Fruit fly (Drosophila melanogaster) whole organism, embryonic: ENCODE data around the gene obst-G.

ENCODE experiments used
- CG10543 ChIP-seq: fragments of 200-800 bp; sonication (Bioruptor generic); optimal IDR thresholded peaks from 3 replicates; lab custom pipeline; 2017; ENCODE audit warnings: missing biosample characterization, mild to moderate bottlenecking, missing genetic modification characterization, moderate library complexity
- CG10565 ChIP-seq: fragments of 200-800 bp; sonication (Bioruptor generic); optimal IDR thresholded peaks from 3 replicates; lab custom pipeline; 2016; ENCODE audit warnings: missing biosample characterization, mild to moderate bottlenecking, missing genetic modification characterization
- CG11247 ChIP-seq: fragments of 200-800 bp; sonication (Bioruptor generic); IDR thresholded peaks from 2 replicates; pipeline ENCODE4 v1.3.6; 2022; ENCODE audit warnings: missing biosample characterization, missing genetic modification characterization
- CG12219 ChIP-seq: fragments of 200-800 bp; sonication (Bioruptor generic); optimal IDR thresholded peaks from 3 replicates; lab custom pipeline; 2018; ENCODE audit warnings: missing biosample characterization, mild to moderate bottlenecking, missing genetic modification characterization
- CG12769 ChIP-seq: fragments of 200-800 bp; sonication (Bioruptor generic); optimal IDR thresholded peaks from 2 replicates; lab custom pipeline; 2019; ENCODE audit warnings: missing biosample characterization, mild to moderate bottlenecking, missing genetic modification characterization, moderate library complexity
- CG14441 ChIP-seq: fragments of 200-800 bp; sonication (Bioruptor generic); IDR thresholded peaks from 2 replicates; pipeline ENCODE4 v1.3.6; 2022; ENCODE audit warnings: missing biosample characterization, missing genetic modification characterization
- CG14860 ChIP-seq: fragments of 200-800 bp; sonication (Bioruptor generic); IDR thresholded peaks from 3 replicates; pipeline ENCODE4 v1.3.6; 2022; ENCODE audit warnings: missing biosample characterization, missing genetic modification characterization; ENCODE audit not compliant: partially characterized antibody
- CG14965 ChIP-seq: fragments of 200-800 bp; sonication (Bioruptor generic); optimal IDR thresholded peaks from 2 replicates; lab custom pipeline; 2016; ENCODE audit warnings: missing biosample characterization, missing genetic modification characterization, borderline replicate concordance
- CG15479 ChIP-seq: fragments of 200-800 bp; sonication (Bioruptor generic); optimal IDR thresholded peaks from 3 replicates; lab custom pipeline; 2019; ENCODE audit warnings: missing biosample characterization, mild to moderate bottlenecking, missing genetic modification characterization, moderate library complexity
- CG1602 ChIP-seq: fragments of 200-800 bp; sonication (Bioruptor generic); optimal IDR thresholded peaks from 3 replicates; lab custom pipeline; 2016; ENCODE audit warnings: missing biosample characterization, missing genetic modification characterization
- CG16779 ChIP-seq: fragments of 200-800 bp; sonication (Bioruptor generic); IDR thresholded peaks from 2 replicates; pipeline ENCODE4 v1.3.6; 2022; ENCODE audit warnings: missing biosample characterization, missing genetic modification characterization
- CG17186 ChIP-seq: fragments of 200-800 bp; sonication (Bioruptor generic); optimal IDR thresholded peaks from 3 replicates; lab custom pipeline; 2017; ENCODE audit warnings: missing biosample characterization, missing genetic modification reagents, missing genetic modification characterization
- CG18599 ChIP-seq: fragments of 200-800 bp; sonication (Bioruptor generic); optimal IDR thresholded peaks from 3 replicates; lab custom pipeline; 2017; ENCODE audit warnings: missing biosample characterization, missing genetic modification characterization, mild to moderate bottlenecking, moderate library complexity, missing genetic modification reagents
- CG2202 ChIP-seq: fragments of 200-800 bp; sonication (Bioruptor generic); optimal IDR thresholded peaks from 2 replicates; lab custom pipeline; 2018; ENCODE audit warnings: missing biosample characterization, mild to moderate bottlenecking, missing genetic modification characterization
- CG30403 ChIP-seq: fragments of 200-800 bp; sonication (Bioruptor generic); optimal IDR thresholded peaks from 3 replicates; lab custom pipeline; 2016; ENCODE audit warnings: missing biosample characterization, missing genetic modification characterization
- CG4730 ChIP-seq: fragments of 200-800 bp; sonication (Bioruptor generic); IDR thresholded peaks from 2 replicates; pipeline ENCODE4 v1.3.6; 2022; ENCODE audit warnings: missing biosample characterization, missing genetic modification characterization
- CG6272 ChIP-seq: fragments of 200-800 bp; sonication (Bioruptor generic); IDR thresholded peaks from 2 replicates; pipeline ENCODE4 v1.3.6; 2022; ENCODE audit warnings: missing biosample characterization, missing genetic modification characterization
- CG6689 ChIP-seq: fragments of 200-800 bp; sonication (Bioruptor generic); IDR thresholded peaks from 2 replicates; pipeline ENCODE4 v1.3.6; 2022; ENCODE audit warnings: missing biosample characterization, missing genetic modification characterization
- CG7357 ChIP-seq: fragments of 200-800 bp; sonication (Bioruptor generic); IDR thresholded peaks from 3 replicates; pipeline ENCODE4 v1.3.6; 2022; ENCODE audit warnings: missing biosample characterization, missing genetic modification characterization
- CG7556 ChIP-seq: fragments of 200-800 bp; sonication (Bioruptor generic); optimal IDR thresholded peaks from 2 replicates; lab custom pipeline; 2017; ENCODE audit warnings: missing biosample characterization, mild to moderate bottlenecking, missing genetic modification characterization
- CG7987 ChIP-seq: fragments of 200-800 bp; sonication (Bioruptor generic); optimal IDR thresholded peaks from 2 replicates; lab custom pipeline; 2018; ENCODE audit warnings: missing biosample characterization, mild to moderate bottlenecking, missing genetic modification characterization, moderate library complexity
- CG8924 ChIP-seq: fragments of 200-800 bp; optimal IDR thresholded peaks from 3 replicates; lab custom pipeline; 2019; ENCODE audit warnings: missing biosample characterization, mild to moderate bottlenecking, missing genetic modification characterization, moderate library complexity
- Dp ChIP-seq: fragments of 200-800 bp; sonication (Bioruptor generic); optimal IDR thresholded peaks from 2 replicates; lab custom pipeline; 2018; ENCODE audit warnings: missing biosample characterization, mild to moderate bottlenecking, missing genetic modification characterization, moderate library complexity
- Hand ChIP-seq: fragments of 200-800 bp; sonication (Bioruptor generic); optimal IDR thresholded peaks from 2 replicates; lab custom pipeline; 2017; ENCODE audit warnings: mild to moderate bottlenecking, missing biosample characterization, missing genetic modification reagents, missing genetic modification characterization
- Hey ChIP-seq: fragments of 200-800 bp; sonication (Bioruptor generic); optimal IDR thresholded peaks from 3 replicates; lab custom pipeline; 2018; ENCODE audit warnings: missing biosample characterization, mild to moderate bottlenecking, missing genetic modification characterization
- Hr39 ChIP-seq: fragments of >200 bp; optimal IDR thresholded peaks from 2 replicates; lab custom pipeline; 2017
- Mrtf ChIP-seq: fragments of 200-800 bp; sonication (Bioruptor generic); IDR thresholded peaks from 3 replicates; pipeline ENCODE4 v1.3.6; 2022; ENCODE audit warnings: missing biosample characterization, missing genetic modification characterization
- Sin3A ChIP-seq: fragments of >200 bp; optimal IDR thresholded peaks from 2 replicates; lab custom pipeline; 2018
- Tbp ChIP-seq: fragments of >200 bp; optimal IDR thresholded peaks from 2 replicates; lab custom pipeline; 2018; ENCODE audit warnings: missing biosample characterization, missing genetic modification characterization
- Xrp1 ChIP-seq: fragments of 200-800 bp; sonication (Bioruptor generic); IDR thresholded peaks from 2 replicates; pipeline ENCODE4 v1.3.6; 2022; ENCODE audit warnings: missing biosample characterization, missing genetic modification characterization
- crc ChIP-seq: fragments of 200-800 bp; sonication (Bioruptor generic); optimal IDR thresholded peaks from 2 replicates; lab custom pipeline; 2016; ENCODE audit warnings: missing biosample characterization, missing genetic modification characterization
- dm ChIP-seq: fragments of 200-800 bp; sonication (Bioruptor generic); optimal IDR thresholded peaks from 3 replicates; lab custom pipeline; 2016; ENCODE audit warnings: missing biosample characterization, missing genetic modification characterization
- emc ChIP-seq: fragments of 200-800 bp; sonication (Bioruptor generic); optimal IDR thresholded peaks from 2 replicates; lab custom pipeline; 2016; ENCODE audit warnings: missing biosample characterization, missing genetic modification characterization
- esg ChIP-seq: fragments of 200-800 bp; sonication (Bioruptor generic); conservative IDR thresholded peaks from 2 replicates; pipeline ENCODE4 v1.3.6; 2022; ENCODE audit warnings: missing biosample characterization, missing genetic modification characterization
- gcm2 ChIP-seq: fragments of 200-800 bp; sonication (Bioruptor generic); optimal IDR thresholded peaks from 2 replicates; lab custom pipeline; 2016; ENCODE audit warnings: missing biosample characterization, missing genetic modification characterization
- lola ChIP-seq, 3 experiments: fragments of >200 bp in 2 of 3; fragments of 200-800 bp in 1 of 3; sonication (Bioruptor generic) in 1 of 3; optimal IDR thresholded peaks; 2 replicates each; lab custom pipeline; 2017 to 2019; ENCODE audit warnings: missing biosample characterization in 3 of 3, missing genetic modification characterization in 3 of 3, mild to moderate bottlenecking in 1 of 3, moderate library complexity in 1 of 3
- mld ChIP-seq: fragments of 200-800 bp; sonication (Bioruptor generic); IDR thresholded peaks from 3 replicates; pipeline ENCODE4 v1.3.6; 2022; ENCODE audit warnings: missing biosample characterization, missing genetic modification characterization; ENCODE audit not compliant: partially characterized antibody
- oc ChIP-seq: fragments of 200-800 bp; sonication (Bioruptor generic); optimal IDR thresholded peaks from 2 replicates; lab custom pipeline; 2018; ENCODE audit warnings: missing biosample characterization, mild to moderate bottlenecking, missing genetic modification characterization, moderate library complexity
- odd ChIP-seq: fragments of 200-800 bp; sonication (Bioruptor generic); optimal IDR thresholded peaks from 2 replicates; lab custom pipeline; 2017; ENCODE audit warnings: missing biosample characterization, mild to moderate bottlenecking, missing genetic modification characterization
- onecut ChIP-seq: fragments of 200-800 bp; sonication (Bioruptor generic); IDR thresholded peaks from 2 replicates; pipeline ENCODE4 v1.3.6; 2022; ENCODE audit warnings: missing biosample characterization, missing genetic modification characterization
- pho ChIP-seq: fragments of 200-800 bp; sonication (Bioruptor generic); optimal IDR thresholded peaks from 2 replicates; lab custom pipeline; 2016; ENCODE audit warnings: missing biosample characterization, missing genetic modification characterization
- pum ChIP-seq: fragments of 200-800 bp; sonication (Bioruptor generic); optimal IDR thresholded peaks from 2 replicates; lab custom pipeline; 2016; ENCODE audit warnings: missing biosample characterization, missing genetic modification characterization
- salm ChIP-seq: fragments of 200-800 bp; sonication (Bioruptor generic); optimal IDR thresholded peaks from 2 replicates; lab custom pipeline; 2018; ENCODE audit warnings: missing biosample characterization, mild to moderate bottlenecking, missing genetic modification characterization
- sc ChIP-seq, 3 experiments: fragments of >200 bp in 2 of 3; fragments of 200-800 bp in 1 of 3; sonication (Bioruptor generic) in 1 of 3; optimal IDR thresholded peaks; 2 replicates in 2 of 3; 3 replicates in 1 of 3; lab custom pipeline; 2017; ENCODE audit warnings: mild to moderate bottlenecking in 1 of 3, missing biosample characterization in 1 of 3, missing genetic modification characterization in 1 of 3, missing genetic modification reagents in 1 of 3
- slp2 ChIP-seq: fragments of 200-800 bp; sonication (Bioruptor generic); optimal IDR thresholded peaks from 2 replicates; lab custom pipeline; 2016; ENCODE audit warnings: missing biosample characterization, missing genetic modification characterization
- ssp ChIP-seq: fragments of 200-800 bp; sonication (Bioruptor generic); IDR thresholded peaks from 2 replicates; pipeline ENCODE4 v1.3.6; 2022; ENCODE audit warnings: missing biosample characterization, missing genetic modification characterization
- tio ChIP-seq: fragments of 200-800 bp; sonication (Bioruptor generic); optimal IDR thresholded peaks from 2 replicates; lab custom pipeline; 2017; ENCODE audit warnings: missing biosample characterization, missing genetic modification characterization, inconsistent platforms
- unpg ChIP-seq: fragments of 200-800 bp; sonication (Bioruptor generic); optimal IDR thresholded peaks from 3 replicates; lab custom pipeline; 2018; ENCODE audit warnings: missing biosample characterization, mild to moderate bottlenecking, missing genetic modification characterization, moderate library complexity
- yki ChIP-seq: fragments of >200 bp; optimal IDR thresholded peaks from 3 replicates; lab custom pipeline; 2018
- z ChIP-seq: fragments of 200-800 bp; sonication (Bioruptor generic); IDR thresholded peaks from 3 replicates; pipeline ENCODE4 v1.3.6; 2022; ENCODE audit warnings: missing biosample characterization, missing genetic modification characterization
- zen ChIP-seq: fragments of 200-800 bp; sonication (Bioruptor generic); optimal IDR thresholded peaks from 3 replicates; lab custom pipeline; 2018; ENCODE audit warnings: missing biosample characterization, mild to moderate bottlenecking, missing genetic modification characterization, moderate library complexity
- zfh1 ChIP-seq: fragments of 200-800 bp; sonication (Bioruptor generic); IDR thresholded peaks from 3 replicates; pipeline ENCODE4 v1.3.6; 2022; ENCODE audit warnings: missing biosample characterization, missing genetic modification characterization

Gene obst-G

DNA sequence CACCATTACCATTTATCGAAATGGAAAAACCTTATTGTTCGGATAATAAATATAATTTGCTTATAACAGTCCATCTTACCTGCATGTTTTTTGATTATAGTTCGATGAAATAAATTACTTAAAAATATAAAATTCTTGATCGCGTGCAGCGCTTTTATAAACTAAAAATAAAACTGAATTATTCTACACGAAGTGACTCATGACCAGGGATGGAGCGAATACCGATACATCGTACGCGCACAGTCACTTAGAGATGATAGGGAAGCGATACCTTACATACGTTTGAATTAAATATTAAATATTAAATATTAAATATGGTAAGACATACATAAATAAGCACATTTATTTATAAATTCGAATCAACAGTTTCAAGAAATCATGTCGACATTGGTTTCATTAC, 39.8 kb upstream of the obst-G start, which contains the start of gene viaf (continued):
- peak; percentile 30 for TF ChIP-seq zen (tag; lab: Kevin White, UChicago)
- TF ChIP-seq tio (GFP tag; lab: Kevin White, UChicago), result no peak
- TF ChIP-seq sc (optimal IDR thresholded peaks at IDR 0.05; lab: Kevin White, UChicago), result no peak
- no peak for TF ChIP-seq sc (GFP tag; optimal IDR thresholded peaks at IDR 0.05; lab: Kevin White, UChicago)
- no peak for TF ChIP-seq CG7556 (GFP tag; lab: Kevin White, UChicago)
- no peak; the same call in 1 of the 2 replicates for TF ChIP-seq Xrp1 (GFP tag; lab: Robert Waterston, UW)
- no peak for TF ChIP-seq CG4730 (GFP tag; lab: Robert Waterston, UW)
- TF ChIP-seq CG15479 (GFP tag; lab: Kevin White, UChicago), result no peak
- TF ChIP-seq CG18599, result no peak
- TF ChIP-seq unpg (GFP tag; lab: Kevin White, UChicago), result no peak
- TF ChIP-seq CG17186 (GFP tag; lab: Kevin White, UChicago), result peak; percentile 82
- no peak for TF ChIP-seq Hr39 (lab: Kevin White, UChicago)
- no peak for TF ChIP-seq Hand (GFP tag; lab: Kevin White, UChicago)
- peak; percentile 85; the same call in 1 of the 3 replicates for TF ChIP-seq mld (GFP tag; lab: Robert Waterston, UW)
- no peak for TF ChIP-seq CG6689 (GFP tag; lab: Robert Waterston, UW)
- no peak for TF ChIP-seq slp2 (GFP tag; lab: Kevin White, UChicago)
- no peak for TF ChIP-seq CG10565 (GFP tag; lab: Kevin White, UChicago)
- no peak for TF ChIP-seq CG7357 (GFP tag; lab: Robert Waterston, UW)
- no peak for TF ChIP-seq Mrtf (GFP tag; lab: Robert Waterston, UW)
- TF ChIP-seq CG14441, result peak; percentile 30
- TF ChIP-seq pum (GFP tag; lab: Kevin White, UChicago), result no peak
- peak; percentile 10 for TF ChIP-seq pho (GFP tag; lab: Kevin White, UChicago)
- no peak for TF ChIP-seq onecut (GFP tag; lab: Robert Waterston, UW)
- TF ChIP-seq CG8924 (tag; lab: Kevin White, UChicago), result peak; percentile 75
- TF ChIP-seq CG16779 (GFP tag; lab: Robert Waterston, UW), result no peak
- no peak for TF ChIP-seq ssp (GFP tag; lab: Robert Waterston, UW)
- no peak for TF ChIP-seq emc
- TF ChIP-seq CG10543, result no peak
- TF ChIP-seq CG14965 (GFP tag; lab: Kevin White, UChicago), result no peak
- TF ChIP-seq CG1602 (GFP tag; lab: Kevin White, UChicago), result peak; percentile 63
- no peak for TF ChIP-seq Sin3A
- TF ChIP-seq CG14860 (GFP tag; lab: Robert Waterston, UW), result peak; percentile 87
- no peak for TF ChIP-seq oc (tag; lab: Kevin White, UChicago)
- no peak for TF ChIP-seq yki (lab: Kevin White, UChicago)
- no peak for TF ChIP-seq CG12219
- no peak for TF ChIP-seq CG2202 (tag; lab: Kevin White, UChicago)
- TF ChIP-seq z (GFP tag; lab: Robert Waterston, UW), result no peak
- TF ChIP-seq Dp (GFP tag; lab: Kevin White, UChicago), result peak; percentile 43
- TF ChIP-seq Tbp, result no peak
- TF ChIP-seq CG30403 (GFP tag; lab: Kevin White, UChicago), result peak; percentile 50
- peak; percentile 61; the same call in 1 of the 3 replicates for TF ChIP-seq zfh1 (GFP tag; lab: Robert Waterston, UW)
- TF ChIP-seq lola (GFP tag; optimal IDR thresholded peaks at IDR 0.05; lab: Kevin White, UChicago), result no peak
- TF ChIP-seq salm (tag; lab: Kevin White, UChicago), result no peak
- no peak for TF ChIP-seq crc (GFP tag; lab: Kevin White, UChicago)
- no peak for TF ChIP-seq odd (GFP tag; lab: Kevin White, UChicago)
- TF ChIP-seq esg, result no peak
- TF ChIP-seq dm (GFP tag; lab: Kevin White, UChicago), result no peak
- TF ChIP-seq gcm2 (GFP tag; lab: Kevin White, UChicago), result no peak
- TF ChIP-seq Hey (tag; lab: Kevin White, UChicago), result no peak
- TF ChIP-seq CG12769, result no peak
- peak; percentile 25; the same call in 1 of the 2 replicates for TF ChIP-seq CG11247
- TF ChIP-seq CG7987 (GFP tag; lab: Kevin White, UChicago), result no peak
- peak; percentile 34 for TF ChIP-seq CG6272 (GFP tag; lab: Robert Waterston, UW)
